Worm (Caenorhabditis elegans) whole organism, L3 larva: ENCODE data around the gene K03B8.8.
"Not testable (repeated sequence)": the region's sequence is repeated elsewhere in the genome, so short reads cannot be mapped to it uniquely, and the experiment has no call there.

ENCODE experiments used
- aly-2 ChIP-seq: fragments of 150-350 bp; optimal IDR thresholded peaks from 2 replicates; lab custom pipeline; 2014; ENCODE audit warnings: missing biosample characterization, missing genetic modification characterization
- ama-1 ChIP-seq: fragments of 150-350 bp; optimal IDR thresholded peaks from 2 replicates; lab custom pipeline; 2018
- ceh-16 ChIP-seq: sonication (generic microtip); optimal IDR thresholded peaks from 2 replicates; lab custom pipeline; 2017; ENCODE audit warnings: missing biosample characterization, missing genetic modification characterization
- ceh-28 ChIP-seq: fragments of 150-350 bp; optimal IDR thresholded peaks from 2 replicates; lab custom pipeline; 2014; ENCODE audit warnings: missing biosample characterization, missing genetic modification reagents, missing genetic modification characterization
- ceh-82 ChIP-seq: fragments of 150-350 bp; optimal IDR thresholded peaks from 2 replicates; lab custom pipeline; 2014; ENCODE audit warnings: missing biosample characterization, missing genetic modification characterization
- ceh-9 ChIP-seq: sonication (generic microtip); optimal IDR thresholded peaks from 2 replicates; lab custom pipeline; 2018; ENCODE audit warnings: missing biosample characterization, missing genetic modification characterization
- egl-27 ChIP-seq: sonication (generic microtip); optimal IDR thresholded peaks from 4 replicates; lab custom pipeline; 2017; ENCODE audit warnings: missing biosample characterization, missing genetic modification reagents, missing genetic modification characterization
- egl-5 ChIP-seq: fragments of 150-350 bp; optimal IDR thresholded peaks from 2 replicates; lab custom pipeline; 2017; ENCODE audit warnings: missing biosample characterization, missing genetic modification reagents, missing genetic modification characterization, inconsistent platforms
- elt-1 ChIP-seq: fragments of 150-350 bp; optimal IDR thresholded peaks from 2 replicates; lab custom pipeline; 2014; ENCODE audit warnings: missing biosample characterization, missing genetic modification characterization
- elt-2 ChIP-seq: sonication (generic microtip); optimal IDR thresholded peaks from 2 replicates; lab custom pipeline; 2016; ENCODE audit warnings: missing genetic modification reagents, mild to moderate bottlenecking, missing genetic modification characterization, missing compliant biosample characterization
- elt-3 ChIP-seq, 3 experiments: fragments of 150-350 bp in 1 of 3; sonication (generic microtip) in 2 of 3; optimal IDR thresholded peaks; 2 replicates in 2 of 3; 4 replicates in 1 of 3; lab custom pipeline; 2014 to 2017; ENCODE audit warnings: missing biosample characterization in 3 of 3, missing genetic modification characterization in 3 of 3
- eor-1 ChIP-seq, 2 experiments: fragments of 150-350 bp; optimal IDR thresholded peaks; 2 replicates each; lab custom pipeline; 2014 to 2018; ENCODE audit warnings: missing biosample characterization in 2 of 2, missing genetic modification characterization in 2 of 2
- fkh-10 ChIP-seq: sonication (generic microtip); optimal IDR thresholded peaks from 2 replicates; lab custom pipeline; 2017; ENCODE audit warnings: missing biosample characterization, missing genetic modification reagents, missing genetic modification characterization
- fos-1 ChIP-seq: fragments of 150-350 bp; optimal IDR thresholded peaks from 2 replicates; lab custom pipeline; 2014; ENCODE audit warnings: missing biosample characterization, missing genetic modification characterization
- jun-1 ChIP-seq: fragments of 150-350 bp; optimal IDR thresholded peaks from 2 replicates; lab custom pipeline; 2014; ENCODE audit warnings: missing biosample characterization, missing genetic modification reagents, missing genetic modification characterization
- lin-15B ChIP-seq: fragments of 150-350 bp; optimal IDR thresholded peaks from 2 replicates; lab custom pipeline; 2014; ENCODE audit warnings: missing biosample characterization, missing genetic modification characterization
- lsy-12 ChIP-seq: sonication (generic microtip); optimal IDR thresholded peaks from 2 replicates; lab custom pipeline; 2016; ENCODE audit warnings: mild to moderate bottlenecking, missing genetic modification characterization, missing compliant biosample characterization
- mdl-1 ChIP-seq: fragments of 150-350 bp; optimal IDR thresholded peaks from 2 replicates; lab custom pipeline; 2014; ENCODE audit warnings: missing biosample characterization, missing genetic modification characterization
- nhr-11 ChIP-seq: fragments of 150-350 bp; optimal IDR thresholded peaks from 2 replicates; lab custom pipeline; 2014; ENCODE audit warnings: missing biosample characterization, missing genetic modification characterization
- nhr-12 ChIP-seq: fragments of 150-350 bp; optimal IDR thresholded peaks from 2 replicates; lab custom pipeline; 2014; ENCODE audit warnings: missing biosample characterization, missing genetic modification characterization
- nhr-237 ChIP-seq: fragments of 150-350 bp; optimal IDR thresholded peaks from 2 replicates; lab custom pipeline; 2014; ENCODE audit warnings: missing biosample characterization, missing genetic modification characterization
- nhr-43 ChIP-seq: sonication (generic microtip); optimal IDR thresholded peaks from 2 replicates; lab custom pipeline; 2016; ENCODE audit warnings: mild to moderate bottlenecking, missing genetic modification characterization, missing compliant biosample characterization; ENCODE audit not compliant: poor library complexity, severe bottlenecking
- nhr-67 ChIP-seq: fragments of 150-350 bp; optimal IDR thresholded peaks from 2 replicates; lab custom pipeline; 2014; ENCODE audit warnings: missing biosample characterization, missing genetic modification characterization
- nhr-76 ChIP-seq: fragments of 150-350 bp; sonication (generic microtip); optimal IDR thresholded peaks from 5 replicates; lab custom pipeline; 2014; ENCODE audit warnings: missing biosample characterization, missing genetic modification characterization
- nhr-77 ChIP-seq: fragments of 150-350 bp; optimal IDR thresholded peaks from 2 replicates; lab custom pipeline; 2014; ENCODE audit warnings: missing biosample characterization, missing genetic modification characterization
- pha-4 ChIP-seq: fragments of 150-350 bp; optimal IDR thresholded peaks from 2 replicates; lab custom pipeline; 2014; ENCODE audit warnings: missing biosample characterization, missing genetic modification reagents, missing genetic modification characterization
- pqm-1 ChIP-seq: fragments of 150-350 bp; optimal IDR thresholded peaks from 2 replicates; lab custom pipeline; 2017; ENCODE audit warnings: missing biosample characterization, missing genetic modification characterization, inconsistent platforms
- sea-2 ChIP-seq: fragments of 150-350 bp; sonication (generic microtip); optimal IDR thresholded peaks from 4 replicates; lab custom pipeline; 2014; ENCODE audit warnings: missing biosample characterization, missing genetic modification reagents, missing genetic modification characterization
- skn-1 ChIP-seq: fragments of 150-350 bp; optimal IDR thresholded peaks from 2 replicates; lab custom pipeline; 2014; ENCODE audit warnings: missing biosample characterization, missing genetic modification characterization
- snpc-4 ChIP-seq: fragments of 150-350 bp; optimal IDR thresholded peaks from 2 replicates; lab custom pipeline; 2014; ENCODE audit warnings: missing biosample characterization, missing genetic modification characterization
- tbx-2 ChIP-seq: sonication (generic microtip); optimal IDR thresholded peaks from 2 replicates; lab custom pipeline; 2016; ENCODE audit warnings: mild to moderate bottlenecking, missing genetic modification characterization, missing compliant biosample characterization
- unc-39 ChIP-seq: sonication (generic microtip); optimal IDR thresholded peaks from 4 replicates; lab custom pipeline; 2017; ENCODE audit warnings: missing biosample characterization, missing genetic modification characterization
- unc-62 ChIP-seq: fragments of 150-350 bp; sonication (generic microtip); optimal IDR thresholded peaks from 4 replicates; lab custom pipeline; 2014; ENCODE audit warnings: missing biosample characterization, missing genetic modification reagents, missing genetic modification characterization
- zag-1 ChIP-seq: fragments of 150-350 bp; optimal IDR thresholded peaks from 2 replicates; lab custom pipeline; 2014; ENCODE audit warnings: missing biosample characterization, missing genetic modification characterization
- ztf-11 ChIP-seq: fragments of 150-350 bp; optimal IDR thresholded peaks from 2 replicates; lab custom pipeline; 2014; ENCODE audit warnings: missing biosample characterization, missing genetic modification characterization
- ztf-4 ChIP-seq: fragments of 150-350 bp; optimal IDR thresholded peaks from 2 replicates; lab custom pipeline; 2014; ENCODE audit warnings: missing biosample characterization, missing genetic modification characterization

The K03B8.8 gene

ce11 chrV:11398616-11399015 is 12.2 kb downstream of the K03B8.8 start, which contains the start of gene nas-17:
Gene nas-17 (plus strand): TSS chrV:11398916.
- TF ChIP-seq nhr-77 (tag; lab: Kevin White, UChicago) = no peak
- no peak for TF ChIP-seq tbx-2
- no peak for TF ChIP-seq ceh-9 (tag; lab: Kevin White, UChicago)
- no peak for TF ChIP-seq nhr-237 (tag; lab: Kevin White, UChicago)
- TF ChIP-seq egl-5 (tag; lab: Kevin White, UChicago) = no peak
- no peak for TF ChIP-seq lin-15B (tag; lab: Kevin White, UChicago)
- no peak for TF ChIP-seq nhr-11 (tag; lab: Kevin White, UChicago)
- no peak for TF ChIP-seq elt-3 (tag; optimal IDR thresholded peaks at IDR 0.05; lab: Kevin White, UChicago)
- TF ChIP-seq fkh-10 = no peak
- no peak for TF ChIP-seq unc-39
- no peak for TF ChIP-seq nhr-43 (tag; lab: Kevin White, UChicago)
- TF ChIP-seq sea-2 (GFP tag; lab: Kevin White, UChicago) = no peak
- TF ChIP-seq ceh-82 (tag; lab: Kevin White, UChicago) = no peak
- TF ChIP-seq eor-1 (tag; optimal IDR thresholded peaks at IDR 0.05; lab: Kevin White, UChicago) = no peak

DNA sequence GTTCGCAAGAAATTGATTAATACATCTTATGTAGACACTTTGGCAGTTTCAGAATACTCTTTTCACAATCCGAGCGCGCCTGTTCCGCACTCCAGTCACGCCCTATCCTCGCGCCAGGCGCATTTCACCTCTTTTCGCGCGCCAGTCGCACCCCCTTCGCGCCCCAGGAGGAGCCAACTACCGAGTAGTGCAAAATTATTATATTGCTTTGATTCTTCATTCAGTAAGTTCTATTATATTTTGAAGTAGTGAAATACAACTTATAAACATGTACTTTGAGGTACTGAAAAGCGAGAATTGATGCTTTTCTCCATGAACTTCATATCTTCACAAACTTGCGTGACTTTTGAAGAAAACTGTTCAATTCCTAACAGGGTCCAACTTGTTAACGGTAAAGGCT is 14.7 kb downstream of the K03B8.8 start, which contains the start of gene nas-18:
nas-18 (plus strand) TSS at position 301 of the 400 bp plus-strand sequence.
- TF ChIP-seq pqm-1 (tag; lab: Kevin White, UChicago); jun-1; nhr-11 (tag; lab: Kevin White, UChicago): not testable (repeated sequence)

DNA sequence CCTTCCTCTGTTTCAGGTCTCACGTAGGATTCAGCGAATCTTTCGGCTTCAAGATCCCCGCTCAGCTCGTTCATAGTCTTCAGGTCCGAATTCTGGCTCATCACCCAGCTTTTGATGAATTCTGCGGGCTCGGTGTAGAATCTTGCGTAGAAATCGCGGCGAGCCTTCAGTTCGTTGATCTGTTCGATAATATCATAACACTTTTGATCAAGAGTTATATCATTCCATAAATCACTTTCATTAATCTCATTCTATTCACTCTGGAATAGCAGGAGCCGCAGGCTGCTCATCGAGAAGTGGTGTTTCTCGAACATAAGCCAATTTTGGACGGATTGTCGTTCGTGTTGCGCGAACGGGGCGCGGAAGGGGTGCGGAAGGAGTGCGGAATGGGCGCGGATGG is 15.8 kb downstream of the K03B8.8 start, which contains the start of gene K03B8.4:
K03B8.4 (minus strand) TSS at position 101 of the 400 bp plus-strand sequence.
- TF ChIP-seq ztf-4 (tag; lab: Kevin White, UChicago); elt-1; ceh-28 (tag; lab: Kevin White, UChicago): not testable (repeated sequence)

DNA sequence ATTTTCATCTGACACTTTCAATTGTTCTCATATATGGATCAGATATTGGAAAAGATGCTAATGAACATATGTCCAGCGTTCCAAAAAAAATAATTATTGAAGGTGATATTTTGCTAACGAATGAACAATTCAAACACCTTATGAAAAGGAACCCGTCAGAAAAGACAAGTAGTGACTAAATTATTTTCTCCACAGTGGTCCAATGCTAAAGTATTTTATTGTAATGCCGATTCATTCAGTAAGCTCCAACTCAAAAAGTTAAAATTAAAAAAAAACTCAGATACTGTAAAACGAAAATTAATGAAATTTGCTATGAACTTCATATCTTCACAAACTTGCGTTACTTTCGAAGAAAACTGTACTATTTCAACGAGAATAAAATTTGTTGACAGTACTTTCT is 18.8 kb downstream of the K03B8.8 start, which contains the start of gene nas-16:
nas-16 (plus strand) TSS at position 301 of the 400 bp plus-strand sequence.
- TF ChIP-seq ceh-16 (tag; lab: Kevin White, UChicago) (no peak), nhr-76 (tag; lab: Kevin White, UChicago) (no peak), fkh-10 (no peak), unc-62 (no peak), pqm-1 (tag; lab: Kevin White, UChicago) (no peak), pha-4 (tag; lab: Kevin White, UChicago) (no peak), nhr-237 (tag; lab: Kevin White, UChicago) (no peak), ceh-82 (tag; lab: Kevin White, UChicago) (no peak), sea-2 (GFP tag; lab: Kevin White, UChicago) (no peak), lin-15B (tag; lab: Kevin White, UChicago) (no peak), aly-2 (tag; lab: Kevin White, UChicago) (no peak), mdl-1 (tag; lab: Kevin White, UChicago) (no peak), ztf-11 (tag; lab: Kevin White, UChicago) (no peak), snpc-4 (no peak), nhr-12 (tag; lab: Kevin White, UChicago) (no peak), ceh-9 (tag; lab: Kevin White, UChicago) (no peak), nhr-67 (no peak), zag-1 (tag; lab: Kevin White, UChicago) (no peak), skn-1 (tag; lab: Kevin White, UChicago) (no peak)

DNA sequence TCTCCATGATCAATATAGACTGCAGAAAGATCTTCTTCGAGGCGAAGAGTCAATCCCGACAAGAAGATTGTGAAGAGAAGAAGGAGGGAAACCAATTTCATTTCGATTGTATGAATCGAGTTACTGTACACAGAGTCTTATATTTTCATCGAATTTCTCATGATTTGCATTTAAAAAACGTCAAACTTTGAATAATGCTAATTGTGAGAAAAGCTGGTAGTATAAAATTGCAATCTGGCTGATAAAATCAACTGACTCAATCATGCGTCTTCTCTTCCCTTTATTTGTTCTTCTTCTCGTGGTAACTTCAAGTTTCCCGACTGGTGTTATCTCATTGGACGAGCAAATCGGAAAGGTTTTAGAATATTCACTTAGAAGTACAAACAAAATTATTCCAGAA is 20.4 kb downstream of the K03B8.8 start, which contains the start of the genes K03B8.11 and K03B8.14:
K03B8.11 (minus strand) TSS at position 101 of the 400 bp plus-strand sequence.
K03B8.14 (plus strand) TSS at position 110 of the 400 bp plus-strand sequence.
- TF ChIP-seq nhr-11 (tag; lab: Kevin White, UChicago) = no peak
- no peak for TF ChIP-seq mdl-1 (tag; lab: Kevin White, UChicago)
- TF ChIP-seq unc-62 = no peak
- TF ChIP-seq tbx-2 = no peak

DNA sequence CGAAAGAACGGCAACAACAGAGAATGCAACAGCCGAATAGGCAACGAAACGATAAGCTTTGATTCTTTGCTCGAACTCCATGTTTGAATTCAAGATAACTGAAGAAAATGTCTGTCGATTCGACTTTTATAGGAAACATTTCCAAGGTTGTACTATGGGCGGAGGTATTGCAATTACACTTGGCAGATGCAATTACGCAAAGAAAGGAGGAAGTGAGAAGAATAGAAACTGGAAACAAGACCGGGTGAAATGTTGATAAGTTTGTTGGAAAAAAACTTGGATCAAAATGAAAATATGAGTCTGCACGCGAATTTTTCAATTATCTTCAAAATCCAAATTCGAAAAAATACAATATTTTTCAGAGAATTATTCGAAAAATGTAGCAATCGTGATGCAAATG is 21.0 kb downstream of the K03B8.8 start, which contains the start of gene col-155:
col-155 (minus strand) TSS at position 101 of the 400 bp plus-strand sequence.
- TF ChIP-seq unc-62 (no peak), ama-1 (lab: Kevin White, UChicago) (no peak), egl-27 (tag; lab: Kevin White, UChicago) (no peak), elt-2 (tag; lab: Kevin White, UChicago) (no peak), nhr-12 (tag; lab: Kevin White, UChicago) (no peak), zag-1 (tag; lab: Kevin White, UChicago) (no peak), fos-1 (no peak), mdl-1 (tag; lab: Kevin White, UChicago) (no peak), pha-4 (tag; lab: Kevin White, UChicago) (no peak), unc-39 (no peak), lsy-12 (tag; lab: Kevin White, UChicago) (no peak), egl-5 (tag; lab: Kevin White, UChicago) (no peak)
- TF ChIP-seq, all 47 proteins: peak for 0
